Worm (Caenorhabditis elegans) whole organism, late embryonic: ENCODE data around the gene magi-1.

Experiments used
- T23F11.4 ChIP-seq: fragments of 200-800 bp; sonication (Bioruptor generic); optimal IDR thresholded peaks from 2 replicates; lab custom pipeline; 2018; ENCODE audit warnings: mild to moderate bottlenecking, missing genetic modification characterization, missing compliant biosample characterization
- pha-4 ChIP-seq: fragments of 150-350 bp; optimal IDR thresholded peaks from 2 replicates; lab custom pipeline; 2018; ENCODE audit warnings: missing biosample characterization, missing genetic modification reagents, missing genetic modification characterization

DNA sequence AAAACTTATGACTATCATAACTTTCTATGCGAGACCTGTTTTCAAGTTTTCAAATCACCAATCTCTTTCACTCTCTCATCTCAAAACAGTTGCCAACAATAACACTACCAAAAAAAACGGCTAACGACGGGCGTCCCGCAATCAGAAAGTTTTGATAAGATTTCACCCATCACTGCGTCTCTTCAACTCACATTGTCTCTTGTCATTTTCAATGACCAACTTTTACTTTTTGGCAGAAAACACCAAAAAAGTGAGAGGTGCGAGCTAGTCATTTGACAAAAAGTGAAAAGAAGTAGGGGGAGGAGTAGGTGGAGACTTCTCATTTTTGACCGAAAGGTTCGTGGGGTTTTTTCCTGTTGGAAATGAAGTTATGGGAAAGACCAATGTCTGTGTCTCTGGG lies 3.8 kb downstream of the magi-1 start:
- TF ChIP-seq T23F11.4 (GFP tag; lab: Kevin White, UChicago): no peak
- TF ChIP-seq pha-4 (tag; lab: Kevin White, UChicago): no peak
